Worm (Caenorhabditis elegans): ENCODE measurements around the gene nspe-1.

ce11 chrII:12629387-12629786 lies 8.7 kb upstream of the nspe-1 start, which contains the start of gene Y38E10A.28:
- TF ChIP-seq flt-1 (GFP tag; IDR thresholded peaks at IDR 0.05) (no peak), ref-1 (GFP tag; conservative IDR thresholded peaks at IDR 0.05) (no peak)
